Worm (Caenorhabditis elegans) whole organism, L2 larva: Measurements from ENCODE around the gene eif-3.K.

ENCODE experiments used
- ama-1 ChIP-seq: fragments of 150-350 bp; optimal IDR thresholded peaks from 2 replicates; lab custom pipeline; 2018; ENCODE audit warnings: inconsistent platforms
- elt-1 ChIP-seq: fragments of 150-350 bp; optimal IDR thresholded peaks from 2 replicates; lab custom pipeline; 2014; ENCODE audit warnings: missing biosample characterization, missing genetic modification characterization
- elt-3 ChIP-seq: sonication (generic microtip); optimal IDR thresholded peaks from 2 replicates; lab custom pipeline; 2017; ENCODE audit warnings: missing biosample characterization, missing genetic modification characterization
- fos-1 ChIP-seq: fragments of 150-350 bp; optimal IDR thresholded peaks from 2 replicates; lab custom pipeline; 2014; ENCODE audit warnings: missing biosample characterization, missing genetic modification characterization
- gmeb-1 ChIP-seq: fragments of 150-350 bp; optimal IDR thresholded peaks from 2 replicates; lab custom pipeline; 2014; ENCODE audit warnings: missing biosample characterization, missing genetic modification characterization
- lin-11 ChIP-seq: fragments of 150-350 bp; sonication (generic microtip); optimal IDR thresholded peaks from 2 replicates; lab custom pipeline; 2014; ENCODE audit warnings: missing biosample characterization, missing genetic modification characterization, inconsistent platforms, mixed read lengths
- lin-13 ChIP-seq: fragments of 150-350 bp; optimal IDR thresholded peaks from 2 replicates; lab custom pipeline; 2014; ENCODE audit warnings: missing biosample characterization, missing genetic modification reagents, missing genetic modification characterization
- nhr-129 ChIP-seq: fragments of 150-350 bp; optimal IDR thresholded peaks from 2 replicates; lab custom pipeline; 2014; ENCODE audit warnings: missing biosample characterization, missing genetic modification characterization
- nhr-23 ChIP-seq: fragments of 150-350 bp; optimal IDR thresholded peaks from 2 replicates; lab custom pipeline; 2014; ENCODE audit warnings: missing biosample characterization, missing genetic modification reagents, missing genetic modification characterization
- nhr-237 ChIP-seq: fragments of 150-350 bp; optimal IDR thresholded peaks from 2 replicates; lab custom pipeline; 2014; ENCODE audit warnings: missing biosample characterization, missing genetic modification characterization
- nhr-25 ChIP-seq: fragments of 150-350 bp; sonication (generic microtip); optimal IDR thresholded peaks from 3 replicates; lab custom pipeline; 2014; ENCODE audit warnings: missing biosample characterization, missing genetic modification characterization
- sma-9 ChIP-seq, 2 experiments: fragments of 150-350 bp in 1 of 2; sonication (generic microtip) in 1 of 2; optimal IDR thresholded peaks; 2 replicates each; lab custom pipeline; 2014 to 2016; ENCODE audit warnings: missing genetic modification characterization in 2 of 2, mild to moderate bottlenecking in 1 of 2, missing biosample characterization in 1 of 2, missing compliant biosample characterization in 1 of 2, missing genetic modification reagents in 1 of 2, moderate library complexity in 1 of 2
- ztf-11 ChIP-seq: sonication (generic microtip); optimal IDR thresholded peaks from 2 replicates; lab custom pipeline; 2017; ENCODE audit warnings: missing biosample characterization, missing genetic modification characterization

ce11 chrV:12907436-12907835 lies 46.4 kb upstream of the eif-3.K start:
- no peak for TF ChIP-seq elt-1 (tag; lab: Kevin White, UChicago)
- no peak for TF ChIP-seq ama-1 (lab: Kevin White, UChicago)
- no peak for TF ChIP-seq nhr-237 (tag; lab: Kevin White, UChicago)
- TF ChIP-seq lin-13 (GFP tag; lab: Kevin White, UChicago): no peak
- TF ChIP-seq elt-3 (tag; lab: Kevin White, UChicago): no peak
- TF ChIP-seq fos-1 (tag; lab: Kevin White, UChicago): no peak
- TF ChIP-seq nhr-129 (tag; lab: Kevin White, UChicago): no peak
- no peak for TF ChIP-seq nhr-25 (tag; lab: Kevin White, UChicago)
- TF ChIP-seq gmeb-1: no peak
- no peak for TF ChIP-seq nhr-23 (tag; lab: Kevin White, UChicago)
- no peak for TF ChIP-seq sma-9 (GFP tag; optimal IDR thresholded peaks at IDR 0.05; lab: Kevin White, UChicago)
- no peak for TF ChIP-seq sma-9 (tag; optimal IDR thresholded peaks at IDR 0.05; lab: Kevin White, UChicago)
- no peak for TF ChIP-seq lin-11 (tag; lab: Kevin White, UChicago)
- no peak for TF ChIP-seq ztf-11 (tag; lab: Kevin White, UChicago)
